Worm (Caenorhabditis elegans): ENCODE measurements around the gene Y105C5B.8.

Gene Y105C5B.8

DNA sequence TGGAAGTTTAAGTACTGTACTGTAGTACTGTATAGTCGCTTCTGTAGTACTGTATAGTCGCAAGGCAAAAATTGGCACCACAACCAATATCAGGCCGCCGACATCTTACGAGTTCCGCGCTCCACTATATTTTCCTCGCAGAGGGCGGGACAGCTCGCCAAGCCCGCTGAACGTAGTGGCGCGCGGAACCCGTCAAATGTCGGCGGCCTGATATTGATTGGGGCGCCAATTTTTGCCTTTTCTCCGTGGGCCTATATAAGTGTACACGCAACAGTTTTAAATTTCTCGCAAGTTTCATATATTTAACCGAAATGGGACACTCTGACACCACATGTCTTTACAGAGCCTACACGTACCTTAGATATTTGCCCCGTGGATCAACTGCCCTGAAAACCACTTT is 23.3 kb upstream of the Y105C5B.8 start:
- TF ChIP-seq klf-2 (GFP tag; conservative IDR thresholded peaks at IDR 0.05) (no peak), flt-1 (GFP tag; IDR thresholded peaks at IDR 0.05) (no peak), cog-1 (tag; optimal IDR thresholded peaks at IDR 0.05) (no peak), tab-1 (GFP tag; IDR thresholded peaks at IDR 0.05) (no peak), med-1 (GFP tag; optimal IDR thresholded peaks at IDR 0.05; ENCODE audit: insufficient read depth) (no peak), ztf-23 (GFP tag; IDR thresholded peaks at IDR 0.05) (no peak), ref-1 (GFP tag; conservative IDR thresholded peaks at IDR 0.05) (no peak)

DNA sequence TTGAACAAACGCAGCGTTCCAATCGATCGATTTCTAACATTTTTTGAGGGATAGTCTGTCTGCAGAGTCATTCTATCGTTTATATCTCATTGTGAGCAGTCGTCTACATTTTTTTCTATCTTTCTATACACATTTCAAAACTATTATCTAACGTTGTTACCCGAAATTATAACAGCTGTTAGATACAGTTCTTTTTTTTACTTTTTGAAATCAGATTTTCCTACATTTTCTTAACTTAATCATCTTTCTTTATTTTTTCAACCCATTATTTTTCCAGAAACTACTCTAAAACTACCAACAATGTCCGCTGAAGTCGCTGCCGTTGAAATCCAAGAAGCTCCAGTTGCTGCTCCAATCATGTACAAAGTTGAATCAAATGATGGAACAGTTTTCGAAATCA is 19.9 kb upstream of the Y105C5B.8 start, which contains the start of gene skr-10:
Gene skr-10, plus strand, starts transcription at position 301 of the 400 bp plus-strand sequence.
- no peak for TF ChIP-seq ref-1 (GFP tag; conservative IDR thresholded peaks at IDR 0.05)

DNA sequence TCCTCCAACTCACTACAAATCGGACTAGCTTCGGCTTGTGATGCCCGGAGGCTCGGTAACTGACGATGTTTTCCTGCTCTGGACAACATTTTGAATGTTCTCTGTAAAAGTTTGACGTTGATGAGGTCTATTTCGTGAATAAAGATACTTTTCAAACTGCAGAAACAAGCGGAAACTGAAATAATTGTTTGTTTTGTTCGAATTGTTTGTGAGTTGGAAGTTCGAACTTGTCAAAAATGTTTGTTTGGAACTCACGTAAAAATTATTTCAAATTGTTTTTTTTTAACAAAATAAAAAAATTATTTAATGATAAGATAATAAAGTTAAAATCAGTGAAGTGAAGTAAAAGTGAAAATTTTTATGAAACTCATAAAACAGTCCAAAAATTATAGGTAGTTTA is 14.8 kb upstream of the Y105C5B.8 start, which contains the start of gene Y105C5B.11:
Gene Y105C5B.11, minus strand, starts transcription at position 101 of the 400 bp plus-strand sequence.
- no peak for TF ChIP-seq ref-1 (GFP tag; conservative IDR thresholded peaks at IDR 0.05)
- TF ChIP-seq ztf-23 (GFP tag; IDR thresholded peaks at IDR 0.05), result no peak
- TF ChIP-seq T22C8.4 (GFP tag; IDR thresholded peaks at IDR 0.05), result no peak
- TF ChIP-seq tab-1 (GFP tag; IDR thresholded peaks at IDR 0.05), result no peak
- TF ChIP-seq klf-2 (GFP tag; conservative IDR thresholded peaks at IDR 0.05), result no peak
- TF ChIP-seq cog-1 (tag; optimal IDR thresholded peaks at IDR 0.05), result no peak
- no peak for TF ChIP-seq ztf-29 (GFP tag; IDR thresholded peaks at IDR 0.05)
- no peak for TF ChIP-seq med-1 (GFP tag; optimal IDR thresholded peaks at IDR 0.05; ENCODE audit: insufficient read depth)
- TF ChIP-seq flt-1 (GFP tag; IDR thresholded peaks at IDR 0.05), result no peak

DNA sequence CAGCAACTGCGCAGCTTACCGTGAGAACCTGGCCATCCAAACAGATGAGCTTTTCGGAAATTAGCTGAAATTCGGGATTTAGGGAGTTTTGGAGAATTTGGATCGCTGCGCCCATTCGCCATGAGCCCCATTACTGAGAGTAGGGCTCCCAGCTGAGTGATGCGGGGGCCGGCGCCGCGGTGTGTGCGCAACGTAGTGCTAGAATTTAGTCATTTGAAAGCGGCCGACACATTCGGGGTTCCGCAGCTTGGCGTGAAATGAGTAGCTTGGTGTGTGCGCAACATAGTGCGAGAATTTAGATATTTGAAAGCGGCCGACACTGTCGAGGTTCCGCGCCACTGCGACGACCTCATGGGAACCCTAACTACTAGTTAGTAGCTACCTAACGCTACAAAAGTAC is 14.2 kb upstream of the Y105C5B.8 start:
- TF ChIP-seq T22C8.4 (GFP tag; IDR thresholded peaks at IDR 0.05), result no peak
- no peak for TF ChIP-seq ref-1 (GFP tag; conservative IDR thresholded peaks at IDR 0.05)
- TF ChIP-seq klf-2 (GFP tag; conservative IDR thresholded peaks at IDR 0.05), result no peak
- no peak for TF ChIP-seq ztf-29 (GFP tag; IDR thresholded peaks at IDR 0.05)
- TF ChIP-seq med-1 (GFP tag; optimal IDR thresholded peaks at IDR 0.05; ENCODE audit: insufficient read depth), result no peak
- no peak for TF ChIP-seq cog-1 (tag; optimal IDR thresholded peaks at IDR 0.05)
- no peak for TF ChIP-seq ztf-23 (GFP tag; IDR thresholded peaks at IDR 0.05)
- no peak for TF ChIP-seq tab-1 (GFP tag; IDR thresholded peaks at IDR 0.05)
- TF ChIP-seq flt-1 (GFP tag; IDR thresholded peaks at IDR 0.05), result no peak

ce11 chrIV:15938471-15938870 is 11.8 kb upstream of the Y105C5B.8 start:
- TF ChIP-seq ztf-29 (GFP tag; IDR thresholded peaks at IDR 0.05) (no peak), cog-1 (tag; optimal IDR thresholded peaks at IDR 0.05) (no peak), tab-1 (GFP tag; IDR thresholded peaks at IDR 0.05) (no peak), klf-2 (GFP tag; conservative IDR thresholded peaks at IDR 0.05) (no peak), ref-1 (GFP tag; conservative IDR thresholded peaks at IDR 0.05) (no peak), med-1 (GFP tag; optimal IDR thresholded peaks at IDR 0.05; ENCODE audit: insufficient read depth) (no peak), T22C8.4 (GFP tag; IDR thresholded peaks at IDR 0.05) (no peak)

- TF ChIP-seq cog-1 (tag; optimal IDR thresholded peaks at IDR 0.05), result no peak
- TF ChIP-seq ref-1 (GFP tag; conservative IDR thresholded peaks at IDR 0.05), result no peak
- no peak for TF ChIP-seq klf-2 (GFP tag; conservative IDR thresholded peaks at IDR 0.05)
- no peak for TF ChIP-seq med-1 (GFP tag; optimal IDR thresholded peaks at IDR 0.05; ENCODE audit: insufficient read depth)
- no peak for TF ChIP-seq flt-1 (GFP tag; IDR thresholded peaks at IDR 0.05)
- no peak for TF ChIP-seq ztf-29 (GFP tag; IDR thresholded peaks at IDR 0.05)
- TF ChIP-seq tab-1 (GFP tag; IDR thresholded peaks at IDR 0.05), result no peak
- no peak for TF ChIP-seq T22C8.4 (GFP tag; IDR thresholded peaks at IDR 0.05)
- no peak for TF ChIP-seq ztf-23 (GFP tag; IDR thresholded peaks at IDR 0.05)
These were observed 10.4 kb upstream of the Y105C5B.8 start for ce11 chrIV:15937088-15937487.

DNA sequence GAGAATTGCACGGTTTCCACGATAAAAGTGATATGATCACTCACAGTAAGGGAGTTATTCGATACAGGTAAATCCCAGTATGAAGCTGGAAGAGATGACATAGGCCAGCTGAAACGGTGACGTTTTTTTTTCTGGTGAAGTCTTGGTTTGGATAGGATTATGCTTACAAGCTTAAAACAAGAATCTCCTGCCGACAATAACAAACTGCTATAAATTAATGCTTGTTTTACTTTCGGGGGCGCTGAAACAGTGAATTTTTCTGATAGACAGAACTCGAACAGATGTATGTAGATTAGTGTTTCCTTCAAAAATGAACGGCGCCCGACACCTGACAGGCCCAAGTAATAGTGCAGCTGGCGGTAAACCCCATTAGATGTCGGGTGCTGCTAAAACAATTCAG is 7.2 kb upstream of the Y105C5B.8 start, which contains the start of gene srv-16:
Gene srv-16, minus strand, starts transcription at position 101 of the 400 bp plus-strand sequence.
- TF ChIP-seq tab-1 (GFP tag; IDR thresholded peaks at IDR 0.05), result no peak
- TF ChIP-seq ztf-23 (GFP tag; IDR thresholded peaks at IDR 0.05), result no peak

- TF ChIP-seq ztf-29 (GFP tag; IDR thresholded peaks at IDR 0.05), result 0 out of 2 replicates have a peak, but pooled peaks have one; percentile 36
- TF ChIP-seq ztf-23 (GFP tag; IDR thresholded peaks at IDR 0.05), result peak; percentile 76
- no peak for TF ChIP-seq flt-1 (GFP tag; IDR thresholded peaks at IDR 0.05)
- 0 out of 2 replicates have a peak, but pooled peaks have one; percentile 20 for TF ChIP-seq ref-1 (GFP tag; conservative IDR thresholded peaks at IDR 0.05)
- TF ChIP-seq tab-1 (GFP tag; IDR thresholded peaks at IDR 0.05), result peak; percentile 78
- TF ChIP-seq cog-1 (tag; optimal IDR thresholded peaks at IDR 0.05), result peak; percentile 28
- no peak for TF ChIP-seq klf-2 (GFP tag; conservative IDR thresholded peaks at IDR 0.05)
- no peak for TF ChIP-seq med-1 (GFP tag; optimal IDR thresholded peaks at IDR 0.05; ENCODE audit: insufficient read depth)
- TF ChIP-seq T22C8.4 (GFP tag; IDR thresholded peaks at IDR 0.05), result no peak
These were observed 5.2 kb upstream of the Y105C5B.8 start for ce11 chrIV:15931833-15932232.

DNA sequence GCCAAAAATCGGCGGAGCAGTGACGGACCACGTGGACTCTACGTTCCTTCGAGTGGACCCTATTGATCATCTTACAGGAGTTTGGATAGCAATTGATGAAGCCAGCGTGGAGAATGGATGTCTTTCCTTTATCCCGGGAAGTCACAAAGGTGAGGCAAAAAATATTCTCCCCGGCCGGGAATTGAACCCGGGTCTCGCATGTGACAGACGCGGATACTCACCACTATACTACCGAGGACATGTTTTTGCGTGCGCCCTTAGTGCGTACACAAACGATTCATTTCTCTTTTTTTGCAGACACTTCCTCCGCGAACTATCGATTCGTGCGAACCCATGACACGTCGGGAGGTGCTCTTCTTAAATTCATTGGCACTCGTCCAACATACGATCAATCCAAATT is 4.5 kb upstream of the Y105C5B.8 start:
- TF ChIP-seq klf-2 (GFP tag; conservative IDR thresholded peaks at IDR 0.05) (0 out of 2 replicates have a peak, but pooled peaks have one; percentile 52), cog-1 (tag; optimal IDR thresholded peaks at IDR 0.05) (no peak), ref-1 (GFP tag; conservative IDR thresholded peaks at IDR 0.05) (0 out of 2 replicates have a peak, but pooled peaks have one; percentile 49), tab-1 (GFP tag; IDR thresholded peaks at IDR 0.05) (0 out of 2 replicates have a peak, but pooled peaks have one; percentile 25), ztf-29 (GFP tag; IDR thresholded peaks at IDR 0.05) (0 out of 2 replicates have a peak, but pooled peaks have one; percentile 43), flt-1 (GFP tag; IDR thresholded peaks at IDR 0.05) (peak; percentile 77), ztf-23 (GFP tag; IDR thresholded peaks at IDR 0.05) (peak; percentile 75), med-1 (GFP tag; optimal IDR thresholded peaks at IDR 0.05; ENCODE audit: insufficient read depth) (no peak), T22C8.4 (GFP tag; IDR thresholded peaks at IDR 0.05) (no peak)

DNA sequence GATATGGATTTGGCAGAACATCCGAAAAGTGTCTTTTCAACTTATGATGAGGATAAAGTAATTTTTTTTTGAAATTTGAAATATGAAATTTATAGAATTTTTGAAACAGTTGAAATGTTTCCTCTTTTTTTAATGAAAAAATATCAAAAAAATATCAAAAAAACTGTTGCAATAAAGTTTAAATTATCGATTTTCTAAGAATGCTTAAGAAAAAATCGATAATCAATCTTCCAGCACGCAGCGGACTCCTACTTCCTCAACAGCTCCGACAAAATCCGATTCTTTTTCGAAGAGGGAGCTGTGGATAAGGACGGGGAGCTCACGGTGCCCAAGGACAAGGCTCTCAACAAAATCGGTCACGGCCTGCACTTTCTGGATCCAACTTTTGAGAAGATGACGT is 4.0 kb upstream of the Y105C5B.8 start:
- peak; percentile 65 for TF ChIP-seq T22C8.4 (GFP tag; IDR thresholded peaks at IDR 0.05)
- TF ChIP-seq med-1 (GFP tag; optimal IDR thresholded peaks at IDR 0.05; ENCODE audit: insufficient read depth), result no peak

Data from whole organism, midembryonic.